Worm (Caenorhabditis elegans) whole organism, L2 larva: Measurements from ENCODE around the gene ugt-21.

Source experiments
- ZK546.5 ChIP-seq: sonication (generic microtip); optimal IDR thresholded peaks from 2 replicates; lab custom pipeline; 2017; ENCODE audit warnings: missing biosample characterization, missing genetic modification characterization
- ama-1 ChIP-seq: fragments of 150-350 bp; optimal IDR thresholded peaks from 2 replicates; lab custom pipeline; 2018; ENCODE audit warnings: inconsistent platforms
- ceh-82 ChIP-seq: fragments of 150-350 bp; optimal IDR thresholded peaks from 2 replicates; lab custom pipeline; 2014; ENCODE audit warnings: missing biosample characterization, missing genetic modification characterization
- nhr-10 ChIP-seq: sonication (generic microtip); optimal IDR thresholded peaks from 2 replicates; lab custom pipeline; 2017; ENCODE audit warnings: missing biosample characterization, missing genetic modification characterization
- nhr-23 ChIP-seq: fragments of 150-350 bp; optimal IDR thresholded peaks from 2 replicates; lab custom pipeline; 2014; ENCODE audit warnings: missing biosample characterization, missing genetic modification reagents, missing genetic modification characterization
- nhr-237 ChIP-seq: fragments of 150-350 bp; optimal IDR thresholded peaks from 2 replicates; lab custom pipeline; 2014; ENCODE audit warnings: missing biosample characterization, missing genetic modification characterization
- nhr-25 ChIP-seq: fragments of 150-350 bp; sonication (generic microtip); optimal IDR thresholded peaks from 3 replicates; lab custom pipeline; 2014; ENCODE audit warnings: missing biosample characterization, missing genetic modification characterization
- unc-55 ChIP-seq: fragments of 150-350 bp; sonication (generic microtip); optimal IDR thresholded peaks from 3 replicates; lab custom pipeline; 2014; ENCODE audit warnings: missing biosample characterization, missing genetic modification reagents, missing genetic modification characterization
- zag-1 ChIP-seq: fragments of 150-350 bp; optimal IDR thresholded peaks from 2 replicates; lab custom pipeline; 2014; ENCODE audit warnings: missing biosample characterization, missing genetic modification characterization

ce11 chrIV:9451816-9452215, 48.3 kb upstream of the ugt-21 start:
- TF ChIP-seq ama-1 (lab: Kevin White, UChicago) (no peak), nhr-10 (tag; lab: Kevin White, UChicago) (no peak), zag-1 (tag; lab: Kevin White, UChicago) (no peak), nhr-25 (no peak), ZK546.5 (tag; lab: Kevin White, UChicago) (no peak), unc-55 (no peak), nhr-23 (no peak), nhr-237 (tag; lab: Kevin White, UChicago) (no peak), ceh-82 (tag; lab: Kevin White, UChicago) (no peak)
